Worm (Caenorhabditis elegans) whole organism, young adult: ENCODE results near the gene nlp-18.

Experiments
- B0019.2 ChIP-seq: fragments of 200-800 bp; sonication (Bioruptor generic); conservative IDR thresholded peaks from 2 replicates; pipeline ENCODE4 v1.3.6; 2022; ENCODE audit warnings: missing genetic modification reagents, missing genetic modification characterization, missing compliant biosample characterization
- C06A6.2 ChIP-seq: fragments of 200-800 bp; sonication (Bioruptor generic); conservative IDR thresholded peaks from 2 replicates; pipeline ENCODE4 v1.3.6; 2022; ENCODE audit warnings: missing genetic modification characterization, missing compliant biosample characterization
- F39B2.1 ChIP-seq: fragments of 200-800 bp; sonication (Bioruptor generic); IDR thresholded peaks from 2 replicates; pipeline ENCODE4 v1.3.6; 2022; ENCODE audit warnings: missing genetic modification reagents, missing genetic modification characterization, missing compliant biosample characterization
- F52B5.7 ChIP-seq: sonication (generic microtip); optimal IDR thresholded peaks from 2 replicates; lab custom pipeline; 2016; ENCODE audit warnings: mild to moderate bottlenecking, missing genetic modification characterization, missing compliant biosample characterization
- K11D2.4 ChIP-seq: fragments of 200-800 bp; sonication (Bioruptor generic); IDR thresholded peaks from 2 replicates; pipeline ENCODE4 v1.3.6; 2022; ENCODE audit warnings: missing genetic modification reagents, missing genetic modification characterization, missing compliant biosample characterization
- K12H6.12 ChIP-seq: fragments of 200-800 bp; sonication (Bioruptor generic); optimal IDR thresholded peaks from 2 replicates; lab custom pipeline; 2018; ENCODE audit warnings: mild to moderate bottlenecking, missing genetic modification characterization, missing compliant biosample characterization
- Y53F4B.3 ChIP-seq: fragments of 200-800 bp; sonication (Bioruptor generic); IDR thresholded peaks from 2 replicates; pipeline ENCODE4 v1.3.6; 2022; ENCODE audit warnings: missing genetic modification reagents, missing genetic modification characterization, missing compliant biosample characterization
- Y79H2A.3 ChIP-seq: fragments of 200-800 bp; sonication (Bioruptor generic); conservative IDR thresholded peaks from 2 replicates; pipeline ENCODE4 v1.3.6; 2022; ENCODE audit warnings: missing genetic modification reagents, missing genetic modification characterization, missing compliant biosample characterization
- ama-1 ChIP-seq, 3 experiments: fragments of 150-350 bp in 1 of 3; sonication (generic microtip) in 2 of 3; optimal IDR thresholded peaks; 2 replicates each; lab custom pipeline; 2014 to 2018; ENCODE audit warnings: missing biosample characterization in 2 of 3, missing genetic modification characterization in 2 of 3, missing genetic modification reagents in 2 of 3
- aptf-3 ChIP-seq: fragments of 200-800 bp; sonication (Bioruptor generic); IDR thresholded peaks from 2 replicates; pipeline ENCODE4 v1.3.6; 2022; ENCODE audit warnings: missing genetic modification characterization, missing compliant biosample characterization
- athp-1 ChIP-seq: sonication (generic microtip); optimal IDR thresholded peaks from 2 replicates; lab custom pipeline; 2017; ENCODE audit warnings: mild to moderate bottlenecking, missing genetic modification characterization, missing compliant biosample characterization
- attf-6 ChIP-seq: fragments of 200-800 bp; sonication (Bioruptor generic); IDR thresholded peaks from 2 replicates; pipeline ENCODE4 v1.3.6; 2022; ENCODE audit warnings: missing genetic modification reagents, missing genetic modification characterization, missing compliant biosample characterization
- ceh-100 ChIP-seq: fragments of 200-800 bp; sonication (Bioruptor generic); IDR thresholded peaks from 2 replicates; pipeline ENCODE4 v1.3.6; 2022; ENCODE audit warnings: missing genetic modification reagents, missing genetic modification characterization, missing compliant biosample characterization
- ceh-58 ChIP-seq: fragments of 200-800 bp; sonication (Bioruptor generic); IDR thresholded peaks from 2 replicates; pipeline ENCODE4 v1.3.6; 2022; ENCODE audit warnings: missing genetic modification characterization, missing compliant biosample characterization
- dox-1 ChIP-seq: fragments of 200-800 bp; sonication (Bioruptor generic); IDR thresholded peaks from 2 replicates; pipeline ENCODE4 v1.3.6; 2022; ENCODE audit warnings: missing genetic modification reagents, missing genetic modification characterization, missing compliant biosample characterization
- dpl-1 ChIP-seq: fragments of 150-350 bp; optimal IDR thresholded peaks from 2 replicates; lab custom pipeline; 2014; ENCODE audit warnings: missing biosample characterization, missing genetic modification reagents, missing genetic modification characterization
- efl-1 ChIP-seq: fragments of 150-350 bp; optimal IDR thresholded peaks from 2 replicates; lab custom pipeline; 2014; ENCODE audit warnings: missing biosample characterization, missing genetic modification reagents, missing genetic modification characterization
- egl-44 ChIP-seq: fragments of 200-800 bp; sonication (Bioruptor generic); IDR thresholded peaks from 2 replicates; pipeline ENCODE4 v1.3.6; 2022; ENCODE audit warnings: missing genetic modification reagents, missing genetic modification characterization, missing compliant biosample characterization
- fkh-3 ChIP-seq: sonication (generic microtip); optimal IDR thresholded peaks from 2 replicates; lab custom pipeline; 2016; ENCODE audit warnings: mild to moderate bottlenecking, missing genetic modification characterization, missing compliant biosample characterization
- gei-17 ChIP-seq: fragments of 200-800 bp; sonication (Bioruptor generic); optimal IDR thresholded peaks from 2 replicates; lab custom pipeline; 2018; ENCODE audit warnings: mild to moderate bottlenecking, missing genetic modification characterization, missing compliant biosample characterization
- hlh-26 ChIP-seq: fragments of 200-800 bp; sonication (Bioruptor generic); conservative IDR thresholded peaks from 2 replicates; pipeline ENCODE4 v1.3.6; 2022; ENCODE audit warnings: missing genetic modification reagents, missing genetic modification characterization, missing compliant biosample characterization
- lin-35 ChIP-seq, 3 experiments: fragments of 150-350 bp in 2 of 3; sonication (generic microtip) in 1 of 3; optimal IDR thresholded peaks; 2 replicates each; lab custom pipeline; 2014 to 2018; ENCODE audit warnings: missing biosample characterization in 3 of 3, missing genetic modification characterization in 3 of 3, missing genetic modification reagents in 3 of 3
- lin-54 ChIP-seq: fragments of 200-800 bp; sonication (Bioruptor generic); optimal IDR thresholded peaks from 2 replicates; lab custom pipeline; 2018; ENCODE audit warnings: mild to moderate bottlenecking, missing genetic modification characterization, missing compliant biosample characterization
- mcd-1 ChIP-seq: fragments of 200-800 bp; sonication (Bioruptor generic); IDR thresholded peaks from 2 replicates; pipeline ENCODE4 v1.3.6; 2022; ENCODE audit warnings: missing genetic modification reagents, missing genetic modification characterization, missing compliant biosample characterization
- nhr-120 ChIP-seq: fragments of 200-800 bp; sonication (Bioruptor generic); IDR thresholded peaks from 2 replicates; pipeline ENCODE4 v1.3.6; 2022; ENCODE audit warnings: missing genetic modification characterization, missing compliant biosample characterization
- nhr-90 ChIP-seq: sonication (generic microtip); optimal IDR thresholded peaks from 2 replicates; lab custom pipeline; 2016; ENCODE audit warnings: missing genotype, mild to moderate bottlenecking, missing genetic modification characterization, missing compliant biosample characterization
- pbrm-1 ChIP-seq: fragments of 200-800 bp; sonication (Bioruptor generic); IDR thresholded peaks from 2 replicates; pipeline ENCODE4 v1.3.6; 2022; ENCODE audit warnings: missing genetic modification reagents, missing genetic modification characterization, missing compliant biosample characterization
- pha-4 ChIP-seq: fragments of 150-350 bp; sonication (generic microtip); optimal IDR thresholded peaks from 2 replicates; lab custom pipeline; 2014; ENCODE audit warnings: missing biosample characterization, missing genetic modification reagents, missing genetic modification characterization
- repo-1 ChIP-seq: sonication (generic microtip); optimal IDR thresholded peaks from 2 replicates; lab custom pipeline; 2017; ENCODE audit warnings: mild to moderate bottlenecking, missing genetic modification characterization, missing compliant biosample characterization
- sea-2 ChIP-seq: fragments of 200-800 bp; sonication (Bioruptor generic); IDR thresholded peaks from 2 replicates; pipeline ENCODE4 v1.3.6; 2022; ENCODE audit warnings: missing genetic modification characterization, missing compliant biosample characterization
- snpc-1.1 ChIP-seq: sonication (generic microtip); optimal IDR thresholded peaks from 2 replicates; lab custom pipeline; 2017; ENCODE audit warnings: missing genetic modification characterization, mild to moderate bottlenecking, missing compliant biosample characterization, antibody characterized with exemption, moderate library complexity, missing genotype, missing genetic modification reagents; ENCODE audit not compliant: insufficient read depth
- snpc-1.3 ChIP-seq: sonication (generic microtip); optimal IDR thresholded peaks from 2 replicates; lab custom pipeline; 2017; ENCODE audit warnings: missing genetic modification characterization, mild to moderate bottlenecking, missing compliant biosample characterization, antibody characterized with exemption, moderate library complexity, missing genotype, missing genetic modification reagents; ENCODE audit not compliant: insufficient read depth
- snpc-4 ChIP-seq, 5 experiments: fragments of 150-350 bp in 1 of 5; sonication (generic microtip) in 4 of 5; optimal IDR thresholded peaks; 2 replicates each; lab custom pipeline; 2014 to 2018; ENCODE audit warnings: missing genetic modification characterization in 5 of 5, missing biosample characterization in 3 of 5, antibody characterized with exemption in 2 of 5, mild to moderate bottlenecking in 2 of 5, missing compliant biosample characterization in 2 of 5, missing genotype in 2 of 5, moderate library complexity in 2 of 5, missing genetic modification reagents in 1 of 5
- ztf-3 ChIP-seq: fragments of 200-800 bp; sonication (Bioruptor generic); optimal IDR thresholded peaks from 2 replicates; lab custom pipeline; 2018; ENCODE audit warnings: mild to moderate bottlenecking, missing genetic modification characterization, missing compliant biosample characterization

The nlp-18 gene

ce11 chrII:11025566-11025965, 4.6 kb downstream of the nlp-18 start, which contains the start of gene F33A8.7:
Gene F33A8.7, minus strand, starts transcription at chrII:11025666.
- TF ChIP-seq ceh-100 (GFP tag; lab: Robert Waterston, UW): no peak
- no peak for TF ChIP-seq snpc-1.1
- no peak for TF ChIP-seq ama-1 (optimal IDR thresholded peaks at IDR 0.05; lab: Kevin White, UChicago)
- no peak for TF ChIP-seq ama-1 (GFP tag; optimal IDR thresholded peaks at IDR 0.05; lab: Kevin White, UChicago)
- no peak for TF ChIP-seq B0019.2 (GFP tag; lab: Robert Waterston, UW)
- TF ChIP-seq efl-1 (GFP tag; lab: Kevin White, UChicago): no peak
- no peak for TF ChIP-seq nhr-90
- TF ChIP-seq hlh-26 (GFP tag; lab: Robert Waterston, UW): no peak
- no peak for TF ChIP-seq ztf-3 (GFP tag; lab: Kevin White, UChicago)
- TF ChIP-seq fkh-3 (tag; lab: Kevin White, UChicago): no peak
- no peak for TF ChIP-seq pbrm-1 (GFP tag; lab: Robert Waterston, UW)
- TF ChIP-seq egl-44 (GFP tag; lab: Robert Waterston, UW): no peak
- no peak for TF ChIP-seq lin-54 (GFP tag; lab: Kevin White, UChicago)
- TF ChIP-seq K11D2.4 (GFP tag; lab: Robert Waterston, UW): no peak
- no peak for TF ChIP-seq K12H6.12 (tag; lab: Kevin White, UChicago)
- no peak for TF ChIP-seq snpc-1.3 (tag; lab: Kevin White, UChicago)
- TF ChIP-seq repo-1: no peak
- no peak for TF ChIP-seq nhr-120 (GFP tag; lab: Robert Waterston, UW)
- no peak for TF ChIP-seq C06A6.2 (GFP tag; lab: Robert Waterston, UW)

- peak; percentile 94 for TF ChIP-seq mcd-1
- TF ChIP-seq ceh-58 (GFP tag; lab: Robert Waterston, UW): no peak
- no peak for TF ChIP-seq pha-4 (tag; lab: Kevin White, UChicago)
- TF ChIP-seq aptf-3 (GFP tag; lab: Robert Waterston, UW): no peak
- no peak for TF ChIP-seq sea-2
- peak; percentile 68 for TF ChIP-seq dpl-1
- TF ChIP-seq efl-1 (GFP tag; lab: Kevin White, UChicago): peak; percentile 81
- TF ChIP-seq snpc-4 (GFP tag; optimal IDR thresholded peaks at IDR 0.05; lab: Kevin White, UChicago): no peak
- TF ChIP-seq snpc-4 (tag; optimal IDR thresholded peaks at IDR 0.05; lab: Kevin White, UChicago): no peak
- TF ChIP-seq lin-35 (GFP tag; optimal IDR thresholded peaks at IDR 0.05; lab: Kevin White, UChicago): peak in 2 of 3 experiments; percentile 20 to 87
- TF ChIP-seq lin-54 (GFP tag; lab: Kevin White, UChicago): peak; percentile 93
- no peak for TF ChIP-seq C06A6.2 (GFP tag; lab: Robert Waterston, UW)
These were observed 8.2 kb downstream of the nlp-18 start, which contains the start of gene let-858 for ce11 chrII:11022023-11022422. Gene let-858, plus strand, starts transcription at chrII:11022370.

DNA sequence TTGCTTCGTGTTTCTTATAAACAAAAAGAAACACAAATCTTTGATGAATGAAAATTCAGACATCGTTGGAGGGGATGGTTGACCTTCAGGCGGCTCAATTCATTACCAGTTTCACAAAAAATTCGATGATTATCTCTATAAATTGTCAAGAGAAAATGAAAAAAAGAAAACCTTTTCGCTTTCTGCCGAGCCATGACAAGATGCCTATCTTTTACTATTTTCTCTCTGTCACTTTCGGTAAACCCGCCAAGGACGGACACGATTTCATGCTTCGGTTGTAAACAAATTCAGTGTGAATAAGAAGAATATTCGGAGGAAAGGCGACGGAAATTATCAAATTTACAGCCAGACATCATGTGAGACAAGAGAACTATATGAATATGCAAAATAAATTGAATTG, 9.5 kb downstream of the nlp-18 start:
- no peak for TF ChIP-seq sea-2

ce11 chrII:11016884-11017283, 13.3 kb downstream of the nlp-18 start:
- TF ChIP-seq Y53F4B.3 (GFP tag; lab: Robert Waterston, UW): no peak
- no peak for TF ChIP-seq F39B2.1 (GFP tag; lab: Robert Waterston, UW)
- TF ChIP-seq athp-1 (tag; lab: Kevin White, UChicago): no peak

DNA sequence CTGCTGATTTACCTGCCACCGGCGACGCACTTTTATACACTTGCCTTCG, 13.5 kb downstream of the nlp-18 start, which contains the start of gene ram-2:
TSS of gene ram-2 (minus strand) at position 47 of the 49 bp plus-strand sequence.
- no peak for TF ChIP-seq Y79H2A.3
- no peak for TF ChIP-seq F52B5.7 (tag; lab: Kevin White, UChicago)
- TF ChIP-seq attf-6: no peak
- no peak for TF ChIP-seq dox-1
- no peak for TF ChIP-seq gei-17 (GFP tag; lab: Kevin White, UChicago)
- TF ChIP-seq, all 124 proteins: peak for 0
